Fruit fly (Drosophila melanogaster) S2 (cell line): ENCODE data around the gene Mfe2.

ENCODE experiments used
- CG8478 ChIP-seq: fragments of >200 bp; optimal IDR thresholded peaks from 2 replicates; lab custom pipeline; 2018
- CTCF ChIP-seq, 2 experiments: fragments of >200 bp; optimal IDR thresholded peaks; 2 replicates each; lab custom pipeline; 2018

DNA sequence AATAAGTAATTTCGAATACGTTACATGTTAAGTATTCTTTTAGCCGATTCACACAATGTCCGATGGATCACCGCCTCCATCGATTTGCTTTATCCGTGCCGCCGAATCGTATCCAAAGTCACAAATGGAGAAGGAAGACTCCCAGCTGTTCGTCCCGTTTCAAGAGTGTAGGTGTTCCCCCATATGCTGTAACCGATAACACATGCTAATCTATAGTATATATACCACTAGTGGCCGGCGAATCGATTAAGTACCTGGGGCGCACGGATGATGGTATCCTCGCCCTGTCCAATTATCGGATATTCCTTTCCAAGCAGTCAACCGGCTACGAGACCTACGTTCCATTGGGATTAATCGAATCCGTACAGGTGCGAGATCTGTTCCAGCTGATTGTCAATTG lies 26.9 kb downstream of the Mfe2 start, which contains the start of gene ERp44:
- no peak for TF ChIP-seq CG8478 (lab: Kevin White, UChicago)
- no peak for TF ChIP-seq CTCF (optimal IDR thresholded peaks at IDR 0.05; lab: Kevin White, UChicago)
